Worm (Caenorhabditis elegans): ENCODE measurements around the gene atg-16.1.

The atg-16.1 gene

ce11 chrX:4413206-4413605 is 49.1 kb downstream of the atg-16.1 start:
- no peak for TF ChIP-seq F37B4.10 (GFP tag; IDR thresholded peaks at IDR 0.05)
- no peak for TF ChIP-seq bed-1 (GFP tag; IDR thresholded peaks at IDR 0.05)
- no peak for TF ChIP-seq B0019.2 (GFP tag; conservative IDR thresholded peaks at IDR 0.05)
- no peak for TF ChIP-seq madf-3 (GFP tag; IDR thresholded peaks at IDR 0.05)
- TF ChIP-seq zfh-2 (GFP tag; conservative IDR thresholded peaks at IDR 0.05) = peak; percentile 70
- no peak for TF ChIP-seq F23B12.7 (tag; optimal IDR thresholded peaks at IDR 0.05; ENCODE audit: insufficient read depth)
- TF ChIP-seq ztf-22 (GFP tag; optimal IDR thresholded peaks at IDR 0.05) = no peak
- TF ChIP-seq dpff-1 (tag; optimal IDR thresholded peaks at IDR 0.05) = no peak
- TF ChIP-seq lsl-1 (GFP tag; optimal IDR thresholded peaks at IDR 0.05) = no peak

ce11 chrX:4410280-4410911 is 51.9 kb downstream of the atg-16.1 start:
- TF ChIP-seq tbp1 (GFP tag; optimal IDR thresholded peaks at IDR 0.05) = peak; percentile 87
- peak; percentile 15 for TF ChIP-seq lin-54 (GFP tag; optimal IDR thresholded peaks at IDR 0.05)
- TF ChIP-seq B0261.1 (tag; optimal IDR thresholded peaks at IDR 0.05) = peak; percentile 68
- TF ChIP-seq mes-4 (tag; optimal IDR thresholded peaks at IDR 0.05) = peak; percentile 24
- no peak for TF ChIP-seq dpff-1 (tag; optimal IDR thresholded peaks at IDR 0.05)
- TF ChIP-seq hsf-1 (GFP tag; IDR thresholded peaks at IDR 0.05) = peak; percentile 53; the same call in 1 of the 2 replicates
- TF ChIP-seq snpc-1.3 (tag; optimal IDR thresholded peaks at IDR 0.05; ENCODE audit: insufficient read depth) = peak; percentile 73
- peak; percentile 76 for TF ChIP-seq lin-26 (GFP tag; IDR thresholded peaks at IDR 0.05)
- peak; percentile 82 for TF ChIP-seq die-1 (tag; optimal IDR thresholded peaks at IDR 0.05)
- peak; percentile 45 for TF ChIP-seq ztf-18 (tag; optimal IDR thresholded peaks at IDR 0.05)
- TF ChIP-seq nhr-90 (tag; optimal IDR thresholded peaks at IDR 0.05) = peak; percentile 37
- TF ChIP-seq rpc-1 (optimal IDR thresholded peaks at IDR 0.05) = peak; percentile 86
- peak; percentile 94 for TF ChIP-seq rpc-1 (tag; optimal IDR thresholded peaks at IDR 0.05)
- no peak for TF ChIP-seq nhr-80 (tag; optimal IDR thresholded peaks at IDR 0.05)
- TF ChIP-seq madf-10 (tag; optimal IDR thresholded peaks at IDR 0.05) = peak; percentile 24
- peak; percentile 54 for TF ChIP-seq Y56A3A.18 (GFP tag; IDR thresholded peaks at IDR 0.05)
- TF ChIP-seq repo-1 (tag; optimal IDR thresholded peaks at IDR 0.05) = peak; percentile 25
- no peak for TF ChIP-seq pha-4 (tag; optimal IDR thresholded peaks at IDR 0.05)
- TF ChIP-seq snpc-1.1 (tag; optimal IDR thresholded peaks at IDR 0.05; ENCODE audit: insufficient read depth) = peak; percentile 60
- peak; percentile 44 for TF ChIP-seq snpc-3.4 (tag; optimal IDR thresholded peaks at IDR 0.05)
- peak in 1 of 2 experiments; percentile 6 for TF ChIP-seq rec-8 (tag; optimal IDR thresholded peaks at IDR 0.05)
- TF ChIP-seq D2030.7 (GFP tag; IDR thresholded peaks at IDR 0.05) = peak; percentile 80
- TF ChIP-seq mxl-1 (tag; optimal IDR thresholded peaks at IDR 0.05) = peak; percentile 50
- TF ChIP-seq somi-1 (GFP tag; optimal IDR thresholded peaks at IDR 0.05) = no peak
- TF ChIP-seq him-1 (tag; optimal IDR thresholded peaks at IDR 0.05) = peak; percentile 70
- 0 out of 2 replicates have a peak, but pooled peaks have one; percentile 62 for TF ChIP-seq ztf-25 (GFP tag; IDR thresholded peaks at IDR 0.05)
- no peak for TF ChIP-seq ama-1 (optimal IDR thresholded peaks at IDR 0.05)
- peak in 1 of 2 experiments; percentile 31 for TF ChIP-seq ama-1 (GFP tag; optimal IDR thresholded peaks at IDR 0.05)
- TF ChIP-seq F22D6.2 (tag; optimal IDR thresholded peaks at IDR 0.05) = no peak
- TF ChIP-seq hmg-1.2 (GFP tag; IDR thresholded peaks at IDR 0.05) = 0 out of 2 replicates have a peak, but pooled peaks have one; percentile 33
- TF ChIP-seq rcor-1 (GFP tag; IDR thresholded peaks at IDR 0.05) = 0 out of 2 replicates have a peak, but pooled peaks have one; percentile 16
- TF ChIP-seq F57A8.1 (GFP tag; optimal IDR thresholded peaks at IDR 0.05) = no peak
- no peak for TF ChIP-seq F49E8.2 (tag; optimal IDR thresholded peaks at IDR 0.05; ENCODE audit: insufficient read depth)
- peak; percentile 65 for TF ChIP-seq snpc-4 (GFP tag; optimal IDR thresholded peaks at IDR 0.05)
- peak in 3 of 4 experiments; percentile 53 to 83 (median 81) for TF ChIP-seq snpc-4 (tag; optimal IDR thresholded peaks at IDR 0.05)
- no peak for TF ChIP-seq bed-1 (GFP tag; IDR thresholded peaks at IDR 0.05)
- TF ChIP-seq Y95B8A.8 (GFP tag; IDR thresholded peaks at IDR 0.05) = no peak
- TF ChIP-seq ZK185.1 (tag; optimal IDR thresholded peaks at IDR 0.05; ENCODE audit: poor library complexity, severe bottlenecking) = peak; percentile 4
- TF ChIP-seq xnd-1 (tag; optimal IDR thresholded peaks at IDR 0.05) = no peak

All from whole organism, young adult.